Worm (Caenorhabditis elegans) whole organism, dauer: ENCODE results near the gene nhr-188.

Experiments
- unc-62 ChIP-seq: sonication (generic microtip); optimal IDR thresholded peaks from 2 replicates; lab custom pipeline; 2017; ENCODE audit warnings: missing biosample characterization, missing genetic modification reagents, missing genetic modification characterization

nhr-188 gene

DNA sequence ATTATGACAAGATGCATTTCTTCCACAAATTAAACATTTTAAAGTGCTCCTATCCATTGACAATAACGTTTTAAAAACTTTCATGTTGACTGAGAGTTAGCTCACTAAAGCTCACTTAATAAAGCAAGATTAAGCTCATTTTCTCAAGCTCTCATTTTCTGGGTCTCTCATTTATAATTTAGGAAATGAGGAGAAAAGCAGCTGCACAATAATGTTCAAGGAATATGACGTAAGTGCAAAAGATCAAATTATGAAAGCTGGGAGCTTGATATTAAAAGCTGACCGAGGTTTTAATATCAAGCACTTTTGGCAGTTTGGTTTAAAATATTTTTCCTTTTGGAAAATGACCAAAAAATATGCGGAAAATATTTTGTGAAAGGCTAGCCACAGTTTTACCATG is at the start of gene nhr-188:
Gene nhr-188, minus strand, starts transcription at position 84 of the 400 bp plus-strand sequence.
- no peak for TF ChIP-seq unc-62 (GFP tag; lab: Kevin White, UChicago)

DNA sequence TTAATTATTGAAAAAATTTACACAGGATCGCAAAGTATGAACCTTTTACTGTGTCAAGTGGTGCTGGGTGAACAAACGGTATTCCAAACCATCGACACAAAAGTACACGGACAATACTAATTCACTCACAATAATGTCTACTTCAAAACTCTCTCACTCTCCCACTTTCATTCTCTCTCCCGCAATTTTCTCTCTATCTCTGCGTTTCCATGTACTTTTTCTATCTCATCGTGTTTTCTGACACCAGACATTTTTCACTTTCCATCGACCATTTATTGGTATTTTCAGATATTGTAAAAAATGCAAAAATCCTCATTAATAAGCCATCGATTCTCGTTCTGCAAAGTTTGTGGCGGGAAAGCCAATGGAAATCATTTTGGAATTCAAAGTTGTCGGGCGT is 48.2 kb upstream of the nhr-188 start, which contains the start of gene nhr-156:
Gene nhr-156, plus strand, starts transcription at position 266 of the 400 bp plus-strand sequence.
- TF ChIP-seq unc-62 (GFP tag; lab: Kevin White, UChicago), result no peak

DNA sequence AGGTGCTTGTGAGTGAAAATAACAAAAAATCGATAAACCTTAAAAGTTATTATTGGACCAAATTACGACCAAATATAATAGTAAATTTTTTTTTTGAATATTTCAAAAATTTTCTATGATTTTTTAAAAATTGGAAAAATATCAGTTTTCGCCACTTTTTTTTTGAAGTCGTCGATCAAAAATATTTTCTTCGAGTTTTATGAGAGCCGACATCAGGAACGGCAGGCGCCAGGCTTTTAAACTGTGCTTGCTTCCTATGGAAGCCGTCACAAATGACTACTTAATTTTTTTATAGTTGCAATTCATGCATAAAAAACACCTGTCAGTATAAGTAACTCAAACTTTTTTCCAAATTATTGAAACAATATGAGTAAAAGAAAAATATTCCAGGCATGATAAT is 45.8 kb upstream of the nhr-188 start:
- no peak for TF ChIP-seq unc-62 (GFP tag; lab: Kevin White, UChicago)

ce11 chrV:3902458-3903157 is 44.9 kb upstream of the nhr-188 start, which contains the start of the genes str-229 and srh-190:
Gene str-229 (minus strand): TSS chrV:3902558.
Gene srh-190 (plus strand): TSS chrV:3903107.
- TF ChIP-seq unc-62 (GFP tag; lab: Kevin White, UChicago), result no peak

DNA sequence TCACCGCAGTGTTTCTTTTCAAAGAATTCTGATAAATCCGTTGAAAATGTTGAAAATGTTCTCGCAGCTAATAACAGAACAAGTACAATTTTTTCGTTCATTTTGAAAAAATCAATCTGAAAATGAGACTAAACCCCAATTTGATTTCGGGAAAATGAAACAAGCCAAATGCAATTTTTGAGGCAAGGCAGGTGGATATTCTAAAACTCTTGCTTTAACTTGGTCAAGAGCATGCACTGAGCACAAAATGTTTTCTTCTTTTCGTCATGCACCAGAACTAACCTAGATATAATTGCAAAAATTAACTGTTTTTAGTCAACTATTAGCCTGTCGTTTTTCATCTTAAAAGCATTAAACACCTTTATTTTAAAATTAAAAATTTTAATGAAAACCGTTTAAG is 42.4 kb upstream of the nhr-188 start, which contains the start of gene irld-22:
Gene irld-22, minus strand, starts transcription at position 101 of the 400 bp plus-strand sequence.
- TF ChIP-seq unc-62 (GFP tag; lab: Kevin White, UChicago), result no peak

- TF ChIP-seq unc-62 (GFP tag; lab: Kevin White, UChicago), result no peak
These were observed 38.4 kb upstream of the nhr-188 start for ce11 chrV:3896018-3896417.

DNA sequence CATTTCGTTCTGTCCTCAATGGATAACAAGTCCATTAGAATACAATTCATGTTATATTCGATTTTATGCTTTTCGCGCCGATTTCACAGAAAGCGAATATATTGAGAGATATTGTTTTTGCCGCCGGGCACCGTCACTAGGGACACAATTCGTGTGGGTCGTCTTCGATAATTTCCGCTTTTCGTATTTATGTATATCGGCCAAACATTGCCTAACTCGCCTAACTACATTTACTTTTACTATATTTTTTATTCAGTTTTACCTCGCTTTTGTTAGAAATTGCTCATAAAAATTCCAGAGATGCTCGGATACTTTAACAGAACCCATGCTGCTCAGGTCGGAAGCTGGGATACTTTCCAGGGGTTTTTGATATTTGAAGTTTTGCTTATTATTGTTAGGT is 37.0 kb upstream of the nhr-188 start, which contains the start of gene sre-9:
Gene sre-9, plus strand, starts transcription at position 301 of the 400 bp plus-strand sequence.
- TF ChIP-seq unc-62 (GFP tag; lab: Kevin White, UChicago), result no peak

DNA sequence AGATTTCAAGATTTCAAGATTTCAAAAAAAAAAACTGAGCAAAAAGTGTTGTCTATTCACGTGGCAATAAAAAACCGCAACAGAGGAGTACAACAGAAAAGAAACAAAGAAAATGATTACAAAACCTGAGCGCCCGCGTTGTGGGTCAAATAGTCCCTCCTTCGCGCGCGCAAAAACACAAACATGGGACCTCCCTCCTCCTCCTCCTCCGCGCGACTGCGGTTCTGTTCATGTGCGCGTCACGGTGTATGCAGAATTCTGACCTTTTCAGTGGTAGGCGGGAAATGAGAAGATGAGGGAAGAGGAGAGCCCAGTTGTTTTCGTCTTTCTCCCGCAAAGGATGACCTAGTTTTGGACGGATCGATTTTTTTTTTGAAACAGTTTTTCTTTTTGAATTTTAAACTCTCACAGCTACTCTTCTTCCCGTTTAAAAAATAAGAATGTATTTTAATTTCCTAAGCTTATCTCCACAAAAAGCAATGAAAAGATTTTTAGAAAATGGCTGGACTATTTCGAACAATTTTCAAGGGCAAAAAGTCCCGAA is 34.8 kb upstream of the nhr-188 start, which contains the start of gene C17E7.4:
Gene C17E7.4, plus strand, starts transcription at position 494 of the 544 bp plus-strand sequence.
- TF ChIP-seq unc-62 (GFP tag; lab: Kevin White, UChicago), result no peak

DNA sequence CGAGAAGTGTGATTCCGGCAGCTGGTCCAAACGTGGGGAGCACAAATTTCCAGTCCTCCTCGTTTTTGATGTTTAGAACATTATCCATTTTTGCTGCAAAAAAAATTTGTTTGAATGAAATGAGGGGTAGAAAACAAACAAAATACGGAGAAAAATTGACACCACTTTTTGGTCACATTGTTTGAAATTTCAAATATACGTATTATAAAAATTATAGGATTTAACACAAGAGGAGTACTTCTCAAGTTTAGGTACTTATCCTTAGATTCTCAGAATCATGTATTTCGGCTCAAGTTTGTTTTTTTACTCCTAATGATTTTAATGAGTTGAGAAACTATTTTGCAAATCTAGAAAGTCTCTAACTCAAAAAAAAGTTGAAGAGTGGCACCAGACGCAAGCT is 34.3 kb upstream of the nhr-188 start, which contains the start of gene C17E7.12:
Gene C17E7.12, minus strand, starts transcription at position 101 of the 400 bp plus-strand sequence.
- no peak for TF ChIP-seq unc-62 (GFP tag; lab: Kevin White, UChicago)

ce11 chrV:3890761-3891160 is 33.1 kb upstream of the nhr-188 start, which contains the start of gene C17E7.9:
Gene C17E7.9 (minus strand): TSS chrV:3890861.
- TF ChIP-seq unc-62 (GFP tag; lab: Kevin White, UChicago), result no peak

DNA sequence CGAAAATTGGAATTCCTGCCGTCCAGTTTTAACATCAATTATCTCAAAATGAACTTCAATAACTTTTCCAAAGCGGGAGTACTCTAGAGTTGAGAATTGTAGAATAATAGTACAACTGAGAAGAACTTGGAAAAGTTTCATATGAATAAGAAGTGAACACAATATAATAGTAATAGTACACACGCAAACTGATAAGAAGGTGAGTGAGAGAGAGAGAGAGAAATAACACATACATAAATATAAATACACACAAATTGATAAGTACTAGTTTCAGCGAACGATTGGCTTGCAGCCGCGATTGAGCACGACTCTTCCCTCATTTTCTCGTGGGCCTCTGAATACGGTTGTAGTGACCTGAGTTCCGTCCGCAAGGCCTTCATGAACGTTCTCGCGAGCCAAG is 31.5 kb upstream of the nhr-188 start, which contains the start of gene C17E7.13:
Gene C17E7.13, minus strand, starts transcription at position 176 of the 400 bp plus-strand sequence.
- no peak for TF ChIP-seq unc-62 (GFP tag; lab: Kevin White, UChicago)

ce11 chrV:3886104-3886503 is 28.4 kb upstream of the nhr-188 start, which contains the start of gene nhr-124:
Gene nhr-124 (minus strand): TSS chrV:3886204.
- no peak for TF ChIP-seq unc-62 (GFP tag; lab: Kevin White, UChicago)

ce11 chrV:3884550-3884949 is 26.9 kb upstream of the nhr-188 start:
- TF ChIP-seq unc-62 (GFP tag; lab: Kevin White, UChicago), result no peak

DNA sequence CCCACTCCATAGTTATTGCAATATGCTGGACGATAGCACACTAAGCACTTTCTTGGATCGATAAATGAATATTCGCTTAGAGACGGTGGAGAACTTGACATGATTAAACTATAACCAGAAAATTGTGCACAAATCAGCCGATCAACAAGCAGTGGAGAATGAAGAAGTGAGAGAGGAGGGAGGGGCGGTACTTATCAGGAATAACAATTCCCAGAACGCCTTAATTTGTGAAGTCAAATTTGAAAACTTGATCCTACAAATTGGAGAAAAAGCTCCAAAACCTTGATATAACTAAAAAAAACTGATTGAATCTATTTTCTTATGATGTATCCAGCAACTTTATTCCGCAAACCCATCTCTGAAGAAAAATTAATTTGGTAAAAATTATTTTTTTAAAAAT is 20.6 kb upstream of the nhr-188 start, which contains the start of gene nhr-159:
Gene nhr-159, minus strand, starts transcription at position 101 of the 400 bp plus-strand sequence.
- no peak for TF ChIP-seq unc-62 (GFP tag; lab: Kevin White, UChicago)

ce11 chrV:3877242-3877641 is 19.6 kb upstream of the nhr-188 start:
- no peak for TF ChIP-seq unc-62 (GFP tag; lab: Kevin White, UChicago)

DNA sequence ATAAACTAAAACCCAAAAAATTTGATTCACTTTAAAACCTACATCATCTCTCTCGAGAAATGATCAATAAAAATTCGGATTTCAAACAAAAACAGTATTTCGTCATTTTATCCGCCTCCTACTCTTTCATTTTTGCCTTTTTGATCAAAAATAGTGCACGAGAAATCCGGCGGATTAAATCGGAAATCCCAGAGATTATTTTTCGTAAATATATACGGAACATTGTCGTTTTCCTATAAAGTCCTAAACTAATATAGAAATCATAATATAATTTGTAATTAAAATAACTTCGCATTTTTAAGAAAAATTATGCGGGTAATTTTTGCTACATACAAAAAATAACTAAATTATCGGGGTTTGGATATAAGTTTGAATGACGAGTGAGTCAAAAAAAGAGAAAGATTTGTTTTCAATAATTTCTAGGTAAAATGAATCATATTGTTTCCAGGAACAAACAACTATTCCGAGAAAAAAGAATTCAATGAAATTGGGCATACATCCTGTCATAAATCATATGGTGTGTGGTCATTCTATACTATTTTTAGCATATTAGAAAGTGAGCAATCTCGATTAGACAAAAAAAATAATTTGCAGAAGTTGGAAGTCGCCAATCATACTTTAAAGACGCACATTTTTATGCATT is 16.6 kb upstream of the nhr-188 start, which contains the start of gene nhr-158:
Gene nhr-158, minus strand, starts transcription at position 51 of the 643 bp plus-strand sequence.
- TF ChIP-seq unc-62 (GFP tag; lab: Kevin White, UChicago), result no peak
